Worm (Caenorhabditis elegans) whole organism, late embryonic: ENCODE measurements around the gene kcc-2.
"Not testable (repeated sequence)": the region's sequence is repeated elsewhere in the genome, so short reads cannot be mapped to it uniquely, and the experiment has no call there.

ENCODE experiments used
- ceh-19 ChIP-seq: fragments of 200-800 bp; sonication (Bioruptor generic); optimal IDR thresholded peaks from 2 replicates; lab custom pipeline; 2018; ENCODE audit warnings: mild to moderate bottlenecking, missing genetic modification characterization, missing compliant biosample characterization
- ceh-45 ChIP-seq: fragments of 200-800 bp; sonication (Bioruptor generic); IDR thresholded peaks from 2 replicates; pipeline ENCODE4 v1.3.6; 2022; ENCODE audit warnings: missing genetic modification reagents, missing genetic modification characterization, missing compliant biosample characterization
- dmd-4 ChIP-seq: sonication (generic microtip); optimal IDR thresholded peaks from 2 replicates; lab custom pipeline; 2016; ENCODE audit warnings: borderline replicate concordance, missing genetic modification characterization, missing compliant biosample characterization
- ets-4 ChIP-seq: sonication (generic microtip); optimal IDR thresholded peaks from 2 replicates; lab custom pipeline; 2016; ENCODE audit warnings: missing genetic modification characterization, missing compliant biosample characterization
- fkh-10 ChIP-seq: fragments of 150-350 bp; optimal IDR thresholded peaks from 2 replicates; lab custom pipeline; 2014; ENCODE audit warnings: missing biosample characterization, missing genetic modification reagents, missing genetic modification characterization
- lim-6 ChIP-seq: sonication (generic microtip); optimal IDR thresholded peaks from 2 replicates; lab custom pipeline; 2016; ENCODE audit warnings: missing genetic modification characterization, missing compliant biosample characterization
- lin-11 ChIP-seq: fragments of 200-800 bp; sonication (Bioruptor generic); optimal IDR thresholded peaks from 2 replicates; lab custom pipeline; 2018; ENCODE audit warnings: mild to moderate bottlenecking, missing genetic modification characterization, missing compliant biosample characterization
- nhr-11 ChIP-seq: fragments of 150-350 bp; optimal IDR thresholded peaks from 2 replicates; lab custom pipeline; 2014; ENCODE audit warnings: missing biosample characterization, missing genetic modification characterization
- pax-1 ChIP-seq: fragments of 150-350 bp; optimal IDR thresholded peaks from 2 replicates; lab custom pipeline; 2014; ENCODE audit warnings: missing biosample characterization, missing genetic modification characterization
- pha-2 ChIP-seq: sonication (generic microtip); optimal IDR thresholded peaks from 2 replicates; lab custom pipeline; 2017; ENCODE audit warnings: mild to moderate bottlenecking, missing genetic modification characterization, missing compliant biosample characterization
- pros-1 ChIP-seq: fragments of 150-350 bp; optimal IDR thresholded peaks from 2 replicates; lab custom pipeline; 2014; ENCODE audit warnings: missing biosample characterization, missing genetic modification reagents, missing genetic modification characterization

- TF ChIP-seq ceh-45 (GFP tag; lab: Robert Waterston, UW); lim-6 (tag; lab: Kevin White, UChicago); ets-4 (tag; lab: Kevin White, UChicago); pros-1; nhr-11 (tag; lab: Kevin White, UChicago); lin-11 (tag; lab: Kevin White, UChicago); pax-1 (tag; lab: Kevin White, UChicago); fkh-10 (GFP tag; lab: Kevin White, UChicago); dmd-4 (tag; lab: Kevin White, UChicago); ceh-19 (GFP tag; lab: Kevin White, UChicago); pha-2: not testable (repeated sequence)
Observed at ce11 chrIV:6033539-6033938, 7.2 kb upstream of the kcc-2 start, which contains the start of gene pqn-22.
